Fruit fly (Drosophila melanogaster) whole organism, pupa: ENCODE measurements around the gene Osi6.
A peak's percentile ranks its signal among the peaks of the same experiment; 100 is the strongest.

Experiments
- CG10348 ChIP-seq: fragments of 200-800 bp; sonication (Bioruptor generic); IDR thresholded peaks from 2 replicates; pipeline ENCODE4 v1.3.6; 2022; ENCODE audit warnings: missing biosample characterization, missing genetic modification characterization
- CG12605 ChIP-seq: fragments of 200-800 bp; sonication (Bioruptor generic); IDR thresholded peaks from 2 replicates; pipeline ENCODE4 v1.3.6; 2022; ENCODE audit warnings: missing biosample characterization, missing genetic modification characterization
- CG14655 ChIP-seq: fragments of 200-800 bp; sonication (Bioruptor generic); optimal IDR thresholded peaks from 3 replicates; lab custom pipeline; 2017; ENCODE audit warnings: mild to moderate bottlenecking, missing biosample characterization, missing genetic modification reagents, missing genetic modification characterization
- CG15710 ChIP-seq: fragments of 200-800 bp; sonication (Bioruptor generic); optimal IDR thresholded peaks from 2 replicates; lab custom pipeline; 2018; ENCODE audit warnings: missing biosample characterization, mild to moderate bottlenecking, missing genetic modification characterization, moderate library complexity
- CG34367 ChIP-seq: fragments of 200-800 bp; sonication (Bioruptor generic); optimal IDR thresholded peaks from 2 replicates; lab custom pipeline; 2018; ENCODE audit warnings: missing biosample characterization, mild to moderate bottlenecking, missing genetic modification characterization
- CG8301 ChIP-seq: fragments of 200-800 bp; sonication (Bioruptor generic); optimal IDR thresholded peaks from 2 replicates; lab custom pipeline; 2018; ENCODE audit warnings: missing biosample characterization, mild to moderate bottlenecking, missing genetic modification characterization
- Snoo ChIP-seq: fragments of 200-800 bp; sonication (Bioruptor generic); optimal IDR thresholded peaks from 3 replicates; lab custom pipeline; 2017; ENCODE audit warnings: missing biosample characterization, mild to moderate bottlenecking, missing genetic modification characterization, inconsistent platforms

DNA sequence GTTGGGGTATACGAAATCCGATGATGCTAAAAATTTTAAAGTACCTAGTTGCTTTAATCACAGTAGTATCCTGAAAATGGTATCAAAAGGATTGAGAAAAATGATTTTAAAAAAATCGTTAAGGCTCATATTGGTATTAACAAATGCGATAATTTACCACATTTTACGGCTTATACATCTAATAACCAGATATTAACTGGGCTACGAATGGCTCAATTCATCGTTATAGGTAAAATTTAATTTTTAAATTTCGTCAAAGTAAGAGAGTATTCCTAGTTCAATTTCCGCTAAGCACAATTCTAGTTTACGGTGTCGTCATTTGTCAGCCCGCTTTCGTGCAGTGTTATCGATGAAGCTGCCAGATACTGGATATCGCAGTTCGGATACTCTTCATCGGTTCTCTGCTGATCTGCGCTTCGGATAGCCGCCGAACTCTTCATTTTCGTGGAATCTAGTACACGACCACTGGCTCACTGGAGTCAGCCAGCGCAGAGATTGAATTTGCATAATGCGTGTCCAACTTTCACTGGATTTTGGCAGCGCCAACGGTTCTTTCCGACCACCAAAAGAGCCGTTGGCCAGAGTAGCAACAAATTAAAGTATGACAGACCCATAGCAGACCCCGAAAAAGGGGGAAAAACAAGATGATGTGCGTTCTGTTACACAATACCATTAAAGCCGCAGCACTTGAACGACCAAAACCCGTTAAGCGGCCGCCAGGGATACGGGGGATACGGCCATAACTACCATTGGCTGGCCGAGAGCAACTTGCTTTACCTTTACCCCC is 5.3 kb upstream of the Osi6 start:
- TF ChIP-seq CG10348, result no peak
- peak; percentile 38 for TF ChIP-seq CG8301 (tag; lab: Kevin White, UChicago)
- no peak for TF ChIP-seq CG12605 (GFP tag; lab: Robert Waterston, UW)
- TF ChIP-seq CG14655 (GFP tag; lab: Kevin White, UChicago), result peak; percentile 31
- TF ChIP-seq CG34367 (tag; lab: Kevin White, UChicago), result no peak
- no peak for TF ChIP-seq Snoo (tag; lab: Kevin White, UChicago)
- TF ChIP-seq CG15710 (tag; lab: Kevin White, UChicago), result no peak
